Worm (Caenorhabditis elegans) whole organism, young adult: Measurements from ENCODE around the gene atf-4.

Experiments
- B0019.2 ChIP-seq: fragments of 200-800 bp; sonication (Bioruptor generic); conservative IDR thresholded peaks from 2 replicates; pipeline ENCODE4 v1.3.6; 2022; ENCODE audit warnings: missing genetic modification reagents, missing genetic modification characterization, missing compliant biosample characterization
- B0035.1 ChIP-seq: sonication (generic microtip); optimal IDR thresholded peaks from 2 replicates; lab custom pipeline; 2016; ENCODE audit warnings: missing genetic modification characterization, mild to moderate bottlenecking, missing compliant biosample characterization, missing genotype, missing genetic modification reagents
- B0336.3 ChIP-seq: fragments of 200-800 bp; sonication (Bioruptor generic); IDR thresholded peaks from 2 replicates; pipeline ENCODE4 v1.3.6; 2022; ENCODE audit warnings: missing genetic modification characterization, missing compliant biosample characterization
- F33H1.4 ChIP-seq: fragments of 200-800 bp; sonication (Bioruptor generic); IDR thresholded peaks from 2 replicates; pipeline ENCODE4 v1.3.6; 2022; ENCODE audit warnings: missing genetic modification reagents, missing genetic modification characterization, missing compliant biosample characterization
- F37B4.10 ChIP-seq: fragments of 200-800 bp; sonication (Bioruptor generic); IDR thresholded peaks from 2 replicates; pipeline ENCODE4 v1.3.6; 2022; ENCODE audit warnings: missing genetic modification characterization, missing compliant biosample characterization
- F39B2.1 ChIP-seq: fragments of 200-800 bp; sonication (Bioruptor generic); IDR thresholded peaks from 2 replicates; pipeline ENCODE4 v1.3.6; 2022; ENCODE audit warnings: missing genetic modification reagents, missing genetic modification characterization, missing compliant biosample characterization
- F55B11.4 ChIP-seq: sonication (generic microtip); optimal IDR thresholded peaks from 2 replicates; lab custom pipeline; 2016; ENCODE audit warnings: missing compliant biosample characterization, missing genetic modification characterization, borderline replicate concordance; ENCODE audit not compliant: insufficient read depth
- F57A8.1 ChIP-seq: fragments of 200-800 bp; sonication (Bioruptor generic); optimal IDR thresholded peaks from 2 replicates; lab custom pipeline; 2018; ENCODE audit warnings: mild to moderate bottlenecking, missing genetic modification characterization, moderate library complexity, missing compliant biosample characterization
- K12H6.12 ChIP-seq: fragments of 200-800 bp; sonication (Bioruptor generic); optimal IDR thresholded peaks from 2 replicates; lab custom pipeline; 2018; ENCODE audit warnings: mild to moderate bottlenecking, missing genetic modification characterization, missing compliant biosample characterization
- Y95B8A.8 ChIP-seq: fragments of 200-800 bp; sonication (Bioruptor generic); IDR thresholded peaks from 2 replicates; pipeline ENCODE4 v1.3.6; 2022; ENCODE audit warnings: missing genetic modification reagents, missing genetic modification characterization, missing compliant biosample characterization
- ZK185.1 ChIP-seq: sonication (generic microtip); optimal IDR thresholded peaks from 2 replicates; lab custom pipeline; 2016; ENCODE audit warnings: mild to moderate bottlenecking, missing genetic modification characterization, missing compliant biosample characterization; ENCODE audit not compliant: poor library complexity, severe bottlenecking
- aptf-2 ChIP-seq: fragments of 200-800 bp; sonication (Bioruptor generic); conservative IDR thresholded peaks from 2 replicates; pipeline ENCODE4 v1.3.6; 2022; ENCODE audit warnings: missing genetic modification reagents, missing genetic modification characterization, missing compliant biosample characterization
- atf-7 ChIP-seq: sonication (generic microtip); optimal IDR thresholded peaks from 2 replicates; lab custom pipeline; 2017; ENCODE audit warnings: mild to moderate bottlenecking, missing genetic modification characterization, missing compliant biosample characterization
- attf-5 ChIP-seq: fragments of 200-800 bp; sonication (Bioruptor generic); optimal IDR thresholded peaks from 2 replicates; lab custom pipeline; 2018; ENCODE audit warnings: mild to moderate bottlenecking, missing genetic modification characterization, missing compliant biosample characterization
- attf-6 ChIP-seq: fragments of 200-800 bp; sonication (Bioruptor generic); IDR thresholded peaks from 2 replicates; pipeline ENCODE4 v1.3.6; 2022; ENCODE audit warnings: missing genetic modification reagents, missing genetic modification characterization, missing compliant biosample characterization
- cebp-1 ChIP-seq, 2 experiments: fragments of 200-800 bp in 1 of 2; sonication (Bioruptor generic) in 1 of 2; sonication (generic microtip) in 1 of 2; IDR thresholded peaks in 1 of 2; optimal IDR thresholded peaks in 1 of 2; 2 replicates each; pipeline versions ENCODE4 v1.3.6 to Lab custom; 2017 to 2022; ENCODE audit warnings: missing compliant biosample characterization in 2 of 2, missing genetic modification characterization in 2 of 2, mild to moderate bottlenecking in 1 of 2, missing genetic modification reagents in 1 of 2, moderate library complexity in 1 of 2
- ceh-100 ChIP-seq: fragments of 200-800 bp; sonication (Bioruptor generic); IDR thresholded peaks from 2 replicates; pipeline ENCODE4 v1.3.6; 2022; ENCODE audit warnings: missing genetic modification reagents, missing genetic modification characterization, missing compliant biosample characterization
- ceh-40 ChIP-seq: fragments of 200-800 bp; sonication (Bioruptor generic); IDR thresholded peaks from 2 replicates; pipeline ENCODE4 v1.3.6; 2022; ENCODE audit warnings: missing genetic modification characterization, missing compliant biosample characterization
- ceh-91 ChIP-seq: fragments of 200-800 bp; sonication (Bioruptor generic); IDR thresholded peaks from 2 replicates; pipeline ENCODE4 v1.3.6; 2022; ENCODE audit warnings: missing genetic modification reagents, missing genetic modification characterization, missing compliant biosample characterization
- die-1 ChIP-seq: sonication (generic microtip); optimal IDR thresholded peaks from 2 replicates; lab custom pipeline; 2016; ENCODE audit warnings: missing genotype, mild to moderate bottlenecking, missing genetic modification characterization, missing compliant biosample characterization
- egl-18 ChIP-seq: fragments of 200-800 bp; sonication (Bioruptor generic); IDR thresholded peaks from 2 replicates; pipeline ENCODE4 v1.3.6; 2022; ENCODE audit warnings: missing genetic modification reagents, missing genetic modification characterization, missing compliant biosample characterization
- ekl-4 ChIP-seq: fragments of 200-800 bp; sonication (Bioruptor generic); IDR thresholded peaks from 2 replicates; pipeline ENCODE4 v1.3.6; 2022; ENCODE audit warnings: missing genetic modification reagents, missing genetic modification characterization, missing compliant biosample characterization
- hlh-12 ChIP-seq: sonication (generic microtip); optimal IDR thresholded peaks from 2 replicates; lab custom pipeline; 2016; ENCODE audit warnings: missing genetic modification characterization, missing compliant biosample characterization
- hmg-1.2 ChIP-seq: fragments of 200-800 bp; sonication (Bioruptor generic); IDR thresholded peaks from 2 replicates; pipeline ENCODE4 v1.3.6; 2022; ENCODE audit warnings: missing genetic modification reagents, missing genetic modification characterization, missing compliant biosample characterization
- lin-26 ChIP-seq: fragments of 200-800 bp; sonication (Bioruptor generic); IDR thresholded peaks from 2 replicates; pipeline ENCODE4 v1.3.6; 2022; ENCODE audit warnings: missing genetic modification reagents, missing genetic modification characterization, missing compliant biosample characterization
- lin-35 ChIP-seq, 3 experiments: fragments of 150-350 bp in 2 of 3; sonication (generic microtip) in 1 of 3; optimal IDR thresholded peaks; 2 replicates each; lab custom pipeline; 2014 to 2018; ENCODE audit warnings: missing biosample characterization in 3 of 3, missing genetic modification characterization in 3 of 3, missing genetic modification reagents in 3 of 3
- lin-54 ChIP-seq: fragments of 200-800 bp; sonication (Bioruptor generic); optimal IDR thresholded peaks from 2 replicates; lab custom pipeline; 2018; ENCODE audit warnings: mild to moderate bottlenecking, missing genetic modification characterization, missing compliant biosample characterization
- lir-1 ChIP-seq: fragments of 200-800 bp; sonication (Bioruptor generic); conservative IDR thresholded peaks from 2 replicates; pipeline ENCODE4 v1.3.6; 2022; ENCODE audit warnings: missing genetic modification reagents, missing genetic modification characterization, missing compliant biosample characterization
- madf-10 ChIP-seq: sonication (generic microtip); optimal IDR thresholded peaks from 2 replicates; lab custom pipeline; 2016; ENCODE audit warnings: mild to moderate bottlenecking, missing genetic modification characterization, missing compliant biosample characterization
- madf-3 ChIP-seq: fragments of 200-800 bp; sonication (Bioruptor generic); IDR thresholded peaks from 2 replicates; pipeline ENCODE4 v1.3.6; 2022; ENCODE audit warnings: missing genetic modification reagents, missing genetic modification characterization, missing compliant biosample characterization
- nfya-2 ChIP-seq: fragments of 200-800 bp; sonication (Bioruptor generic); IDR thresholded peaks from 2 replicates; pipeline ENCODE4 v1.3.6; 2022; ENCODE audit warnings: missing genetic modification reagents, missing genetic modification characterization, missing compliant biosample characterization
- nfyb-1 ChIP-seq: fragments of 200-800 bp; sonication (Bioruptor generic); IDR thresholded peaks from 2 replicates; pipeline ENCODE4 v1.3.6; 2022; ENCODE audit warnings: missing genetic modification reagents, missing genetic modification characterization, missing compliant biosample characterization
- nhr-120 ChIP-seq: fragments of 200-800 bp; sonication (Bioruptor generic); IDR thresholded peaks from 2 replicates; pipeline ENCODE4 v1.3.6; 2022; ENCODE audit warnings: missing genetic modification characterization, missing compliant biosample characterization
- nhr-90 ChIP-seq: sonication (generic microtip); optimal IDR thresholded peaks from 2 replicates; lab custom pipeline; 2016; ENCODE audit warnings: missing genotype, mild to moderate bottlenecking, missing genetic modification characterization, missing compliant biosample characterization
- pbrm-1 ChIP-seq: fragments of 200-800 bp; sonication (Bioruptor generic); IDR thresholded peaks from 2 replicates; pipeline ENCODE4 v1.3.6; 2022; ENCODE audit warnings: missing genetic modification reagents, missing genetic modification characterization, missing compliant biosample characterization
- pha-4 ChIP-seq: fragments of 150-350 bp; sonication (generic microtip); optimal IDR thresholded peaks from 2 replicates; lab custom pipeline; 2014; ENCODE audit warnings: missing biosample characterization, missing genetic modification reagents, missing genetic modification characterization
- rcor-1 ChIP-seq: fragments of 200-800 bp; sonication (Bioruptor generic); IDR thresholded peaks from 2 replicates; pipeline ENCODE4 v1.3.6; 2022; ENCODE audit warnings: missing genetic modification reagents, missing genetic modification characterization, missing compliant biosample characterization
- repo-1 ChIP-seq: sonication (generic microtip); optimal IDR thresholded peaks from 2 replicates; lab custom pipeline; 2017; ENCODE audit warnings: mild to moderate bottlenecking, missing genetic modification characterization, missing compliant biosample characterization
- rpc-1 ChIP-seq, 2 experiments: fragments of 150-350 bp in 1 of 2; sonication (generic microtip) in 1 of 2; optimal IDR thresholded peaks; 2 replicates each; lab custom pipeline; 2014 to 2018; ENCODE audit warnings: missing biosample characterization in 1 of 2, missing genetic modification characterization in 1 of 2, missing genetic modification reagents in 1 of 2, missing genotype in 1 of 2
- sea-2 ChIP-seq: fragments of 200-800 bp; sonication (Bioruptor generic); IDR thresholded peaks from 2 replicates; pipeline ENCODE4 v1.3.6; 2022; ENCODE audit warnings: missing genetic modification characterization, missing compliant biosample characterization
- snpc-3.4 ChIP-seq: sonication (generic microtip); optimal IDR thresholded peaks from 2 replicates; lab custom pipeline; 2017; ENCODE audit warnings: missing genetic modification characterization, mild to moderate bottlenecking, missing compliant biosample characterization, antibody characterized with exemption, moderate library complexity, missing genotype, missing genetic modification reagents
- snpc-4 ChIP-seq, 5 experiments: fragments of 150-350 bp in 1 of 5; sonication (generic microtip) in 4 of 5; optimal IDR thresholded peaks; 2 replicates each; lab custom pipeline; 2014 to 2018; ENCODE audit warnings: missing genetic modification characterization in 5 of 5, missing biosample characterization in 3 of 5, antibody characterized with exemption in 2 of 5, mild to moderate bottlenecking in 2 of 5, missing compliant biosample characterization in 2 of 5, missing genotype in 2 of 5, moderate library complexity in 2 of 5, missing genetic modification reagents in 1 of 5
- tbx-9 ChIP-seq: sonication (generic microtip); optimal IDR thresholded peaks from 2 replicates; lab custom pipeline; 2016; ENCODE audit warnings: borderline replicate concordance, missing genetic modification characterization, inconsistent platforms, missing compliant biosample characterization
- unc-62 ChIP-seq: fragments of 150-350 bp; optimal IDR thresholded peaks from 2 replicates; lab custom pipeline; 2014; ENCODE audit warnings: missing biosample characterization, missing genetic modification reagents, missing genetic modification characterization
- xnd-1 ChIP-seq: sonication (generic microtip); optimal IDR thresholded peaks from 2 replicates; lab custom pipeline; 2016; ENCODE audit warnings: missing genotype, missing genetic modification reagents, missing genetic modification characterization, missing compliant biosample characterization
- ztf-25 ChIP-seq: fragments of 200-800 bp; sonication (Bioruptor generic); IDR thresholded peaks from 2 replicates; pipeline ENCODE4 v1.3.6; 2022; ENCODE audit warnings: missing genetic modification reagents, missing genetic modification characterization, missing compliant biosample characterization
- ztf-3 ChIP-seq: fragments of 200-800 bp; sonication (Bioruptor generic); optimal IDR thresholded peaks from 2 replicates; lab custom pipeline; 2018; ENCODE audit warnings: mild to moderate bottlenecking, missing genetic modification characterization, missing compliant biosample characterization
- ztf-6 ChIP-seq: fragments of 200-800 bp; sonication (Bioruptor generic); IDR thresholded peaks from 2 replicates; pipeline ENCODE4 v1.3.6; 2022; ENCODE audit warnings: missing genetic modification reagents, missing genetic modification characterization, missing compliant biosample characterization

Gene atf-4

ce11 chrX:14813398-14813797, 2.8 kb upstream of the atf-4 start (continued):
- TF ChIP-seq ZK185.1 (tag; lab: Kevin White, UChicago) (peak; percentile 68), madf-3 (no peak), unc-62 (GFP tag; lab: Kevin White, UChicago) (no peak), rpc-1 (optimal IDR thresholded peaks at IDR 0.05; lab: Kevin White, UChicago) (no peak), rpc-1 (tag; optimal IDR thresholded peaks at IDR 0.05; lab: Kevin White, UChicago) (no peak), B0035.1 (tag; lab: Kevin White, UChicago) (no peak), cebp-1 (GFP tag; IDR thresholded peaks at IDR 0.05; lab: Robert Waterston, UW) (no peak), cebp-1 (tag; optimal IDR thresholded peaks at IDR 0.05; lab: Kevin White, UChicago) (peak; percentile 56), B0019.2 (GFP tag; lab: Robert Waterston, UW) (no peak), nhr-120 (GFP tag; lab: Robert Waterston, UW) (no peak), rcor-1 (GFP tag; lab: Robert Waterston, UW) (0 out of 2 replicates have a peak, but pooled peaks have one; percentile 19), pha-4 (tag; lab: Kevin White, UChicago) (no peak), attf-5 (GFP tag; lab: Kevin White, UChicago) (no peak), Y95B8A.8 (GFP tag; lab: Robert Waterston, UW) (no peak), aptf-2 (GFP tag; lab: Robert Waterston, UW) (no peak), xnd-1 (tag; lab: Kevin White, UChicago) (no peak), ceh-91 (GFP tag; lab: Robert Waterston, UW) (no peak), F55B11.4 (no peak), F57A8.1 (GFP tag; lab: Kevin White, UChicago) (no peak), B0336.3 (GFP tag; lab: Robert Waterston, UW) (no peak), ceh-40 (GFP tag; lab: Robert Waterston, UW) (no peak), atf-7 (no peak), snpc-4 (GFP tag; optimal IDR thresholded peaks at IDR 0.05; lab: Kevin White, UChicago) (no peak), snpc-4 (tag; optimal IDR thresholded peaks at IDR 0.05; lab: Kevin White, UChicago) (peak in 3 of 4 experiments; percentile 6 to 41 (median 17)), die-1 (tag; lab: Kevin White, UChicago) (no peak), pbrm-1 (GFP tag; lab: Robert Waterston, UW) (no peak), F37B4.10 (no peak), nfya-2 (no peak), ztf-25 (GFP tag; lab: Robert Waterston, UW) (no peak), egl-18 (GFP tag; lab: Robert Waterston, UW) (no peak), lin-54 (GFP tag; lab: Kevin White, UChicago) (no peak), nfyb-1 (no peak), snpc-3.4 (no peak), nhr-90 (tag; lab: Kevin White, UChicago) (no peak), sea-2 (no peak), tbx-9 (no peak), attf-6 (GFP tag; lab: Robert Waterston, UW) (no peak), lir-1 (GFP tag; lab: Robert Waterston, UW) (no peak), ekl-4 (GFP tag; lab: Robert Waterston, UW) (no peak), ceh-100 (GFP tag; lab: Robert Waterston, UW) (no peak), repo-1 (tag; lab: Kevin White, UChicago) (peak; percentile 4), hlh-12 (tag; lab: Kevin White, UChicago) (no peak), madf-10 (peak; percentile 13), F33H1.4 (GFP tag; lab: Robert Waterston, UW) (no peak), K12H6.12 (tag; lab: Kevin White, UChicago) (no peak), lin-26 (GFP tag; lab: Robert Waterston, UW) (no peak), hmg-1.2 (peak; percentile 25; the same call in 1 of the 2 replicates), ztf-6 (GFP tag; lab: Robert Waterston, UW) (no peak), F39B2.1 (GFP tag; lab: Robert Waterston, UW) (no peak), lin-35 (GFP tag; optimal IDR thresholded peaks at IDR 0.05; lab: Kevin White, UChicago) (peak in 1 of 3 experiments; percentile 21), ztf-3 (GFP tag; lab: Kevin White, UChicago) (no peak)
